Worm (Caenorhabditis elegans) whole organism, late embryonic: ENCODE data around the gene lnp-1.

Experiments used
- K02D7.2 ChIP-seq: sonication (generic microtip); optimal IDR thresholded peaks from 2 replicates; lab custom pipeline; 2017; ENCODE audit warnings: mild to moderate bottlenecking, missing genetic modification characterization, missing compliant biosample characterization
- Y22D7AL.16 ChIP-seq: sonication (generic microtip); optimal IDR thresholded peaks from 2 replicates; lab custom pipeline; 2016; ENCODE audit warnings: missing genetic modification characterization, missing compliant biosample characterization
- ama-1 ChIP-seq: fragments of 150-350 bp; optimal IDR thresholded peaks from 2 replicates; lab custom pipeline; 2014
- ceh-19 ChIP-seq: fragments of 200-800 bp; sonication (Bioruptor generic); optimal IDR thresholded peaks from 2 replicates; lab custom pipeline; 2018; ENCODE audit warnings: mild to moderate bottlenecking, missing genetic modification characterization, missing compliant biosample characterization
- ceh-24 ChIP-seq: sonication (generic microtip); optimal IDR thresholded peaks from 2 replicates; lab custom pipeline; 2016; ENCODE audit warnings: mild to moderate bottlenecking, missing genetic modification characterization, missing compliant biosample characterization
- ceh-30 ChIP-seq: fragments of 150-350 bp; optimal IDR thresholded peaks from 2 replicates; lab custom pipeline; 2014; ENCODE audit warnings: missing biosample characterization, missing genetic modification characterization
- ceh-31 ChIP-seq: sonication (generic microtip); optimal IDR thresholded peaks from 2 replicates; lab custom pipeline; 2016; ENCODE audit warnings: missing genetic modification characterization, missing compliant biosample characterization
- ceh-48 ChIP-seq: sonication (generic microtip); optimal IDR thresholded peaks from 2 replicates; lab custom pipeline; 2016; ENCODE audit warnings: missing genetic modification characterization, inconsistent platforms, missing compliant biosample characterization
- elt-2 ChIP-seq: sonication (generic microtip); optimal IDR thresholded peaks from 2 replicates; lab custom pipeline; 2016; ENCODE audit warnings: missing genetic modification reagents, missing genetic modification characterization, missing compliant biosample characterization
- fax-1 ChIP-seq: sonication (generic microtip); optimal IDR thresholded peaks from 2 replicates; lab custom pipeline; 2016; ENCODE audit warnings: missing genotype, missing genetic modification characterization, missing compliant biosample characterization
- fkh-10 ChIP-seq: fragments of 150-350 bp; optimal IDR thresholded peaks from 2 replicates; lab custom pipeline; 2014; ENCODE audit warnings: missing biosample characterization, missing genetic modification reagents, missing genetic modification characterization
- fkh-6 ChIP-seq: sonication (generic microtip); optimal IDR thresholded peaks from 2 replicates; lab custom pipeline; 2016; ENCODE audit warnings: missing genetic modification characterization, missing compliant biosample characterization
- hlh-13 ChIP-seq: fragments of 200-800 bp; sonication (Bioruptor generic); optimal IDR thresholded peaks from 2 replicates; lab custom pipeline; 2018; ENCODE audit warnings: mild to moderate bottlenecking, missing genetic modification characterization, missing compliant biosample characterization
- hlh-30 ChIP-seq: sonication (generic microtip); optimal IDR thresholded peaks from 2 replicates; lab custom pipeline; 2017; ENCODE audit warnings: antibody characterized with exemption, missing genetic modification characterization, missing compliant biosample characterization; ENCODE audit not compliant: insufficient read depth
- hlh-6 ChIP-seq: sonication (generic microtip); optimal IDR thresholded peaks from 2 replicates; lab custom pipeline; 2016; ENCODE audit warnings: missing genotype, missing genetic modification characterization, missing compliant biosample characterization
- hlh-8 ChIP-seq: sonication (generic microtip); optimal IDR thresholded peaks from 2 replicates; lab custom pipeline; 2016; ENCODE audit warnings: missing genotype, missing genetic modification characterization, missing compliant biosample characterization
- lin-11 ChIP-seq: fragments of 200-800 bp; sonication (Bioruptor generic); optimal IDR thresholded peaks from 2 replicates; lab custom pipeline; 2018; ENCODE audit warnings: mild to moderate bottlenecking, missing genetic modification characterization, missing compliant biosample characterization
- madf-2 ChIP-seq: sonication (generic microtip); optimal IDR thresholded peaks from 2 replicates; lab custom pipeline; 2017; ENCODE audit warnings: missing genetic modification characterization, missing compliant biosample characterization
- nfya-1 ChIP-seq: sonication (generic microtip); optimal IDR thresholded peaks from 2 replicates; lab custom pipeline; 2017; ENCODE audit warnings: missing genetic modification characterization, mild to moderate bottlenecking, missing compliant biosample characterization, antibody characterized with exemption, moderate library complexity
- nhr-11 ChIP-seq: fragments of 150-350 bp; optimal IDR thresholded peaks from 2 replicates; lab custom pipeline; 2014; ENCODE audit warnings: missing biosample characterization, missing genetic modification characterization
- odd-2 ChIP-seq: sonication (generic microtip); optimal IDR thresholded peaks from 2 replicates; lab custom pipeline; 2017; ENCODE audit warnings: antibody characterized with exemption, mild to moderate bottlenecking, missing genetic modification characterization, missing compliant biosample characterization
- pag-3 ChIP-seq: sonication (generic microtip); optimal IDR thresholded peaks from 2 replicates; lab custom pipeline; 2016; ENCODE audit warnings: missing compliant biosample characterization, missing genetic modification characterization, borderline replicate concordance
- pha-4 ChIP-seq: fragments of 150-350 bp; optimal IDR thresholded peaks from 2 replicates; lab custom pipeline; 2018; ENCODE audit warnings: missing biosample characterization, missing genetic modification reagents, missing genetic modification characterization
- pqm-1 ChIP-seq: sonication (generic microtip); optimal IDR thresholded peaks from 2 replicates; lab custom pipeline; 2016; ENCODE audit warnings: missing genetic modification characterization, missing compliant biosample characterization
- pros-1 ChIP-seq: fragments of 150-350 bp; optimal IDR thresholded peaks from 2 replicates; lab custom pipeline; 2014; ENCODE audit warnings: missing biosample characterization, missing genetic modification reagents, missing genetic modification characterization
- ref-2 ChIP-seq: sonication (generic microtip); optimal IDR thresholded peaks from 2 replicates; lab custom pipeline; 2016; ENCODE audit warnings: missing genetic modification characterization, missing compliant biosample characterization
- rnt-1 ChIP-seq: sonication (generic microtip); optimal IDR thresholded peaks from 2 replicates; lab custom pipeline; 2016; ENCODE audit warnings: missing genetic modification characterization, missing compliant biosample characterization
- sox-4 ChIP-seq: sonication (generic microtip); optimal IDR thresholded peaks from 2 replicates; lab custom pipeline; 2017; ENCODE audit warnings: mild to moderate bottlenecking, missing genetic modification characterization, inconsistent platforms, missing compliant biosample characterization
- tbx-2 ChIP-seq: sonication (generic microtip); optimal IDR thresholded peaks from 2 replicates; lab custom pipeline; 2016; ENCODE audit warnings: missing genetic modification characterization, missing compliant biosample characterization
- ttx-3 ChIP-seq: sonication (generic microtip); optimal IDR thresholded peaks from 2 replicates; lab custom pipeline; 2016; ENCODE audit warnings: missing genetic modification reagents, missing genetic modification characterization, missing compliant biosample characterization
- unc-3 ChIP-seq, 2 experiments: fragments of 200-800 bp in 1 of 2; sonication (Bioruptor generic) in 1 of 2; sonication (generic microtip) in 1 of 2; conservative IDR thresholded peaks in 1 of 2; optimal IDR thresholded peaks in 1 of 2; 2 replicates each; pipeline versions ENCODE4 v1.3.6 to Lab custom; 2016 to 2022; ENCODE audit warnings: missing compliant biosample characterization in 2 of 2, missing genetic modification characterization in 2 of 2, missing genetic modification reagents in 1 of 2
- unc-86 ChIP-seq: sonication (generic microtip); optimal IDR thresholded peaks from 2 replicates; lab custom pipeline; 2016; ENCODE audit warnings: missing genetic modification characterization, missing compliant biosample characterization
- ztf-16 ChIP-seq: sonication (generic microtip); optimal IDR thresholded peaks from 2 replicates; lab custom pipeline; 2017; ENCODE audit warnings: missing genetic modification characterization, missing compliant biosample characterization

Gene lnp-1

ce11 chrX:4550987-4551386 is 37.6 kb upstream of the lnp-1 start:
- TF ChIP-seq hlh-30 (tag; lab: Kevin White, UChicago): no peak
- TF ChIP-seq K02D7.2 (tag; lab: Kevin White, UChicago): no peak
- TF ChIP-seq ref-2 (tag; lab: Kevin White, UChicago): peak; percentile 60
- TF ChIP-seq ztf-16 (tag; lab: Kevin White, UChicago): no peak

DNA sequence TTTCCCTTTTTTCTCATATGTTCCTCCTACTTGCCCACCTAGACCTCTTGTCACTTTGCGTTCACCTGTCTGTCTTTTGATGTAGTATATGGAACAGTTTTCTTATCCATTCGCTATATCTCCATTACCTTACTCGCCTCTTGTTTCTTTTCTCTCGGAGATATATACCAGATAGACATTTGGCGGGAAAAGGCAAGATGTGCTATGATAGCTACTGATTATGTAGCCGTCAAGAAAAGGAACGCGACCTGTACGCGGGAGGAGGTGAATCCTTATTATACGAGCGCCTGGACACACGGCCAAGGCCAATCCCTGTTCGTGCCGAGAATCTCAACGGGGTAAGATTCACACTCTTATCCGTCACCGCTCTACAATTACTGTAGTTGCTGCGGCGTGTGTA is 35.5 kb upstream of the lnp-1 start:
- TF ChIP-seq tbx-2 (no peak), pros-1 (no peak), hlh-8 (tag; lab: Kevin White, UChicago) (no peak), ceh-24 (tag; lab: Kevin White, UChicago) (no peak), rnt-1 (tag; lab: Kevin White, UChicago) (no peak), pqm-1 (tag; lab: Kevin White, UChicago) (no peak), sox-4 (tag; lab: Kevin White, UChicago) (no peak), ceh-31 (no peak), fkh-10 (no peak), nfya-1 (no peak), lin-11 (tag; lab: Kevin White, UChicago) (no peak), ceh-19 (no peak), pha-4 (no peak), odd-2 (tag; lab: Kevin White, UChicago) (no peak), ceh-48 (no peak), ttx-3 (no peak)

DNA sequence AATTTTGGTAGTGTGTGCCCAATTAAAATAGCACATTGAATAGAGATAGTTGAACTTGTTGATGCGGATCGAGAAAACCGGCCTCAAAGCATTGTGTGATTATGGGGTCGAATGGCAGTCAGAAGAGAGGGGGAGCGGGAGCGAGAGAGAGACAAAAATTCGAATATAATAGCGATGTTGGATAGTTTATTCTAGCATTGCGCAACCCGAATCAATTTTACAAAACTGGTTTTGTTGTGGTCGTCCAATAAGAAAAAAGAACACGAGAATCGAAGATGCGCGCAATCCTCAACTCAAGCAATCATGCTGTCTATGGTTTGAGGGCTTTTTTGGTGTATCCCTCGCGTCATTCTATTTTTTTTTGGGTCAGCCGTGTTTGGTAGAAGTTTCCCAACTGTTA is 35.1 kb upstream of the lnp-1 start:
- TF ChIP-seq fax-1 (tag; lab: Kevin White, UChicago): no peak
- TF ChIP-seq sox-4 (tag; lab: Kevin White, UChicago): no peak
- no peak for TF ChIP-seq madf-2 (tag; lab: Kevin White, UChicago)

ce11 chrX:4554385-4554784 is 34.2 kb upstream of the lnp-1 start, which contains the start of gene ham-2:
ham-2 (plus strand) TSS chrX:4554685.
- TF ChIP-seq pros-1: no peak
- TF ChIP-seq hlh-6 (tag; lab: Kevin White, UChicago): no peak
- no peak for TF ChIP-seq ceh-31
- TF ChIP-seq K02D7.2 (tag; lab: Kevin White, UChicago): no peak
- no peak for TF ChIP-seq fkh-6 (tag; lab: Kevin White, UChicago)
- TF ChIP-seq nhr-11 (tag; lab: Kevin White, UChicago): no peak
- no peak for TF ChIP-seq ref-2 (tag; lab: Kevin White, UChicago)
- TF ChIP-seq pag-3 (tag; lab: Kevin White, UChicago): no peak
- TF ChIP-seq hlh-13 (GFP tag; lab: Kevin White, UChicago): no peak
- no peak for TF ChIP-seq ama-1
- TF ChIP-seq pqm-1 (tag; lab: Kevin White, UChicago): no peak
- no peak for TF ChIP-seq fkh-10
- TF ChIP-seq ztf-16 (tag; lab: Kevin White, UChicago): no peak
- TF ChIP-seq sox-4 (tag; lab: Kevin White, UChicago): no peak
- TF ChIP-seq unc-86 (tag; lab: Kevin White, UChicago): no peak
- TF ChIP-seq ceh-30 (tag; lab: Kevin White, UChicago): no peak
- TF ChIP-seq hlh-8 (tag; lab: Kevin White, UChicago): no peak
- TF ChIP-seq hlh-30 (tag; lab: Kevin White, UChicago): no peak
- no peak for TF ChIP-seq odd-2 (tag; lab: Kevin White, UChicago)

DNA sequence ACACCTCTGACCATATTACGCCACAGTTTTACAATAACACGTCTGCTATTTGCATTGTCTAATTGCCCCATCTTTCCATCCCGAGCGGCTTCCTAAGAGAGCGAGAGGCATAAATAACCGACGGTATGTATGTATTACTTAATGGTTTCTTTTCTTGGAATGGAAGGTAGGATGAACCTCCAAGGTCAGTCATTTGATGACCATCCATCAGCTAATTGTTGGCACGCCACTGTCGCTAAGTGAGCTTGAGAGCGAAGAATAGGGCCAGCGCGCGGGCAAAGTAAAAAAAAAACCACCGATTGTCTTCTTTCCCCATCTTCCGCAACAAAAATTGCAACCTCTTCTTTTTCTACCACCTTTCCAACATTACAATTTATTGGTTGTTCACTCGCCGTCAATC is 32.5 kb upstream of the lnp-1 start:
- no peak for TF ChIP-seq Y22D7AL.16 (tag; lab: Kevin White, UChicago)
- TF ChIP-seq unc-3 (GFP tag; conservative IDR thresholded peaks at IDR 0.05; lab: Robert Waterston, UW): no peak
- TF ChIP-seq unc-3 (tag; optimal IDR thresholded peaks at IDR 0.05; lab: Kevin White, UChicago): no peak
- TF ChIP-seq elt-2 (tag; lab: Kevin White, UChicago): no peak
